Worm (Caenorhabditis elegans) whole organism, L2 larva: ENCODE measurements around the gene K08H2.5.

ENCODE experiments used
- ama-1 ChIP-seq: fragments of 150-350 bp; optimal IDR thresholded peaks from 2 replicates; lab custom pipeline; 2018; ENCODE audit warnings: inconsistent platforms
- egl-27 ChIP-seq: sonication (generic microtip); optimal IDR thresholded peaks from 3 replicates; lab custom pipeline; 2017; ENCODE audit warnings: missing biosample characterization, missing genetic modification reagents, missing genetic modification characterization
- skn-1 ChIP-seq: sonication (generic microtip); optimal IDR thresholded peaks from 2 replicates; lab custom pipeline; 2017; ENCODE audit warnings: missing biosample characterization, missing genetic modification characterization
- snpc-4 ChIP-seq: fragments of 150-350 bp; optimal IDR thresholded peaks from 2 replicates; lab custom pipeline; 2014; ENCODE audit warnings: missing biosample characterization, missing genetic modification characterization

DNA sequence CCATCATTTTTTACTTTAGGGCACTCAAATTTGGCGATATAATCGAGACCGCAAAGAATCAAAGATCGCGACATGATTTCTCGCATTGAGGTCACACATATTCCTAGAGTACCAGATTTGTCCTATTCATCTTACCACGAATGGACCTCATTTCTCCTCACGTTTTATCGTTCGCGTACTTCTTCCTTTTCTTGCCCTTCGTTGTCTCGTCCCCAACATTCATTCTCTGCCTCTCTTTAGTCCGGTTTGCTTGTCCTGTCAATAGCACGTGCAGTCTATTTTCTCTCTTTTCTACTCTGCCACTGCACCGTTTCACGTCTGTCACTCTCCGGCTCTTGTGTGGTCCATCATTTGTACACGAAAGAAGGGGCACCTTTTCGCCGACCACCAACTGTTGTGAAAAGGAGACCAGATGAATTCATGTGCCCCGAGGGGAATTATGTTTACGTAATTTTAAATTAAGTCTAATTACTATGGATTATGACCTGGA, 9.3 kb upstream of the K08H2.5 start:
- no peak for TF ChIP-seq ama-1
- peak; percentile 25 for TF ChIP-seq egl-27
- no peak for TF ChIP-seq snpc-4 (tag; lab: Kevin White, UChicago)
- TF ChIP-seq skn-1 (tag; lab: Kevin White, UChicago) = no peak
